Fruit fly (Drosophila melanogaster) whole organism, embryonic: ENCODE results near the gene DCP2.

ENCODE experiments used
- Aef1 ChIP-seq: fragments of 200-800 bp; sonication (Bioruptor generic); IDR thresholded peaks from 3 replicates; pipeline ENCODE4 v1.3.6; 2022; ENCODE audit warnings: missing biosample characterization, missing genetic modification characterization
- Blimp-1 ChIP-seq: fragments of 200-800 bp; sonication (Bioruptor generic); optimal IDR thresholded peaks from 3 replicates; lab custom pipeline; 2018; ENCODE audit warnings: missing biosample characterization, missing genetic modification characterization, mild to moderate bottlenecking, moderate library complexity, missing genetic modification reagents
- CG10209 ChIP-seq: fragments of 200-800 bp; sonication (Bioruptor generic); optimal IDR thresholded peaks from 3 replicates; lab custom pipeline; 2017; ENCODE audit warnings: missing biosample characterization, mild to moderate bottlenecking, missing genetic modification characterization, missing genetic modification reagents
- CG10543 ChIP-seq: fragments of 200-800 bp; sonication (Bioruptor generic); optimal IDR thresholded peaks from 3 replicates; lab custom pipeline; 2017; ENCODE audit warnings: missing biosample characterization, mild to moderate bottlenecking, missing genetic modification characterization, moderate library complexity
- CG11093 ChIP-seq: fragments of 200-800 bp; sonication (Bioruptor generic); IDR thresholded peaks from 3 replicates; pipeline ENCODE4 v1.3.6; 2022; ENCODE audit warnings: missing biosample characterization, missing genetic modification characterization
- CG12104 ChIP-seq: fragments of 200-800 bp; sonication (Bioruptor generic); optimal IDR thresholded peaks from 3 replicates; lab custom pipeline; 2016; ENCODE audit warnings: missing biosample characterization, missing genetic modification characterization
- CG12299 ChIP-seq: fragments of 200-800 bp; sonication (Bioruptor generic); optimal IDR thresholded peaks from 2 replicates; lab custom pipeline; 2018; ENCODE audit warnings: missing biosample characterization, mild to moderate bottlenecking, missing genetic modification characterization
- CG13775 ChIP-seq: fragments of 200-800 bp; sonication (Bioruptor generic); optimal IDR thresholded peaks from 3 replicates; lab custom pipeline; 2017; ENCODE audit warnings: missing biosample characterization, mild to moderate bottlenecking, missing genetic modification characterization
- CG13894 ChIP-seq: fragments of 200-800 bp; sonication (Bioruptor generic); optimal IDR thresholded peaks from 3 replicates; lab custom pipeline; 2018; ENCODE audit warnings: missing biosample characterization, mild to moderate bottlenecking, missing genetic modification characterization, moderate library complexity
- CG14667 ChIP-seq: fragments of 200-800 bp; sonication (Bioruptor generic); IDR thresholded peaks from 2 replicates; pipeline ENCODE4 v1.3.6; 2022; ENCODE audit warnings: missing biosample characterization, missing genetic modification characterization
- CG18262 ChIP-seq: fragments of 200-800 bp; optimal IDR thresholded peaks from 3 replicates; lab custom pipeline; 2019; ENCODE audit warnings: missing biosample characterization, mild to moderate bottlenecking, missing genetic modification characterization, moderate library complexity
- CG18476 ChIP-seq: fragments of 200-800 bp; sonication (Bioruptor generic); optimal IDR thresholded peaks from 2 replicates; lab custom pipeline; 2016; ENCODE audit warnings: missing biosample characterization, mild to moderate bottlenecking, missing genetic modification characterization
- CG2712 ChIP-seq: fragments of 200-800 bp; optimal IDR thresholded peaks from 3 replicates; lab custom pipeline; 2019; ENCODE audit warnings: missing biosample characterization, mild to moderate bottlenecking, missing genetic modification characterization, moderate library complexity
- CG30020 ChIP-seq: fragments of 200-800 bp; optimal IDR thresholded peaks from 2 replicates; lab custom pipeline; 2019; ENCODE audit warnings: missing biosample characterization, mild to moderate bottlenecking, missing genetic modification characterization, moderate library complexity
- CG31224 ChIP-seq: fragments of 200-800 bp; sonication (Bioruptor generic); IDR thresholded peaks from 2 replicates; pipeline ENCODE4 v1.3.6; 2022; ENCODE audit warnings: missing biosample characterization, missing genetic modification characterization
- CG3281 ChIP-seq: fragments of 200-800 bp; sonication (Bioruptor generic); optimal IDR thresholded peaks from 3 replicates; lab custom pipeline; 2017; ENCODE audit warnings: missing biosample characterization, mild to moderate bottlenecking, missing genetic modification characterization
- CG34376 ChIP-seq: fragments of 200-800 bp; sonication (Bioruptor generic); optimal IDR thresholded peaks from 2 replicates; lab custom pipeline; 2018; ENCODE audit warnings: missing biosample characterization, mild to moderate bottlenecking, missing genetic modification characterization
- CG34422 ChIP-seq: fragments of 200-800 bp; sonication (Bioruptor generic); IDR thresholded peaks from 3 replicates; pipeline ENCODE4 v1.3.6; 2022; ENCODE audit warnings: missing biosample characterization, missing genetic modification characterization
- CG3847 ChIP-seq: fragments of 200-800 bp; sonication (Bioruptor generic); IDR thresholded peaks from 2 replicates; pipeline ENCODE4 v1.3.6; 2022; ENCODE audit warnings: missing biosample characterization, missing genetic modification characterization
- CG6272 ChIP-seq: fragments of 200-800 bp; sonication (Bioruptor generic); IDR thresholded peaks from 2 replicates; pipeline ENCODE4 v1.3.6; 2022; ENCODE audit warnings: missing biosample characterization, missing genetic modification characterization
- CG6813 ChIP-seq: fragments of 200-800 bp; sonication (Bioruptor generic); optimal IDR thresholded peaks from 2 replicates; lab custom pipeline; 2017; ENCODE audit warnings: missing biosample characterization, missing genetic modification characterization, mild to moderate bottlenecking, moderate library complexity, missing genetic modification reagents
- CG8290 ChIP-seq, 3 experiments: fragments of 200-800 bp; sonication (Bioruptor generic); optimal IDR thresholded peaks; 2 replicates each; lab custom pipeline; 2016 to 2019; ENCODE audit warnings: missing biosample characterization in 3 of 3, missing genetic modification characterization in 3 of 3, mild to moderate bottlenecking in 2 of 3, moderate library complexity in 1 of 3
- E2f1 ChIP-seq: fragments of 200-800 bp; sonication (Bioruptor generic); IDR thresholded peaks from 2 replicates; pipeline ENCODE4 v1.3.6; 2022; ENCODE audit warnings: missing biosample characterization, missing genetic modification characterization
- Gsc ChIP-seq: fragments of 200-800 bp; sonication (Bioruptor generic); IDR thresholded peaks from 2 replicates; pipeline ENCODE4 v1.3.6; 2022; ENCODE audit warnings: missing biosample characterization, missing genetic modification characterization
- HLHmδ ChIP-seq: fragments of 200-800 bp; sonication (Bioruptor generic); optimal IDR thresholded peaks from 2 replicates; lab custom pipeline; 2018; ENCODE audit warnings: missing biosample characterization, mild to moderate bottlenecking, missing genetic modification characterization, moderate library complexity
- Max ChIP-seq: fragments of 200-800 bp; sonication (Bioruptor generic); optimal IDR thresholded peaks from 2 replicates; lab custom pipeline; 2016; ENCODE audit warnings: missing biosample characterization, mild to moderate bottlenecking, missing genetic modification characterization
- Opbp ChIP-seq: fragments of 200-800 bp; sonication (Bioruptor generic); IDR thresholded peaks from 3 replicates; pipeline ENCODE4 v1.3.6; 2022; ENCODE audit warnings: missing biosample characterization, missing genetic modification characterization; ENCODE audit not compliant: partially characterized antibody
- Ptx1 ChIP-seq: fragments of 200-800 bp; sonication (Bioruptor generic); IDR thresholded peaks from 2 replicates; pipeline ENCODE4 v1.3.6; 2022; ENCODE audit warnings: missing biosample characterization, missing genetic modification characterization
- Sox102F ChIP-seq: fragments of 200-800 bp; sonication (Bioruptor generic); optimal IDR thresholded peaks from 2 replicates; lab custom pipeline; 2018; ENCODE audit warnings: missing biosample characterization, mild to moderate bottlenecking, missing genetic modification characterization, moderate library complexity
- br ChIP-seq: fragments of >200 bp; optimal IDR thresholded peaks from 2 replicates; lab custom pipeline; 2017
- dimm ChIP-seq: fragments of 200-800 bp; sonication (Bioruptor generic); IDR thresholded peaks from 2 replicates; pipeline ENCODE4 v1.3.6; 2022; ENCODE audit warnings: missing biosample characterization, missing genetic modification characterization
- dmrt11E ChIP-seq: fragments of 200-800 bp; sonication (Bioruptor generic); optimal IDR thresholded peaks from 3 replicates; lab custom pipeline; 2018; ENCODE audit warnings: missing biosample characterization, mild to moderate bottlenecking, missing genetic modification characterization, moderate library complexity
- eyg ChIP-seq: fragments of 200-800 bp; sonication (Bioruptor generic); optimal IDR thresholded peaks from 3 replicates; lab custom pipeline; 2016; ENCODE audit warnings: missing biosample characterization, missing genetic modification characterization
- fd102C ChIP-seq: fragments of 200-800 bp; sonication (Bioruptor generic); optimal IDR thresholded peaks from 2 replicates; lab custom pipeline; 2018; ENCODE audit warnings: missing biosample characterization, mild to moderate bottlenecking, missing genetic modification characterization, moderate library complexity
- fru ChIP-seq: fragments of >200 bp; optimal IDR thresholded peaks from 2 replicates; lab custom pipeline; 2017
- grau ChIP-seq: fragments of 200-800 bp; optimal IDR thresholded peaks from 3 replicates; lab custom pipeline; 2019; ENCODE audit warnings: missing biosample characterization, mild to moderate bottlenecking, missing genetic modification characterization, moderate library complexity
- jing ChIP-seq: fragments of 200-800 bp; sonication (Bioruptor generic); optimal IDR thresholded peaks from 2 replicates; lab custom pipeline; 2018; ENCODE audit warnings: missing biosample characterization, mild to moderate bottlenecking, missing genetic modification characterization
- lilli ChIP-seq: fragments of 200-800 bp; sonication (Bioruptor generic); optimal IDR thresholded peaks from 3 replicates; lab custom pipeline; 2016; ENCODE audit warnings: missing biosample characterization, missing genetic modification characterization
- psq ChIP-seq: fragments of 200-800 bp; sonication (Bioruptor generic); optimal IDR thresholded peaks from 2 replicates; lab custom pipeline; 2017; ENCODE audit warnings: missing biosample characterization, missing genetic modification characterization
- ranshi ChIP-seq: fragments of 200-800 bp; sonication (Bioruptor generic); IDR thresholded peaks from 2 replicates; pipeline ENCODE4 v1.3.6; 2022; ENCODE audit warnings: missing biosample characterization, missing genetic modification characterization
- sd ChIP-seq: fragments of 200-800 bp; sonication (Bioruptor generic); optimal IDR thresholded peaks from 3 replicates; lab custom pipeline; 2018; ENCODE audit warnings: missing biosample characterization, mild to moderate bottlenecking, missing genetic modification characterization, moderate library complexity
- tx ChIP-seq: fragments of 200-800 bp; sonication (Bioruptor generic); optimal IDR thresholded peaks from 2 replicates; lab custom pipeline; 2016; ENCODE audit warnings: missing biosample characterization, missing genetic modification characterization
- usp ChIP-seq: fragments of >200 bp; optimal IDR thresholded peaks from 2 replicates; lab custom pipeline; 2017; ENCODE audit warnings: missing biosample characterization, missing genetic modification characterization

DCP2 gene

dm6 chr3L:15815353-15816142, 10.7 kb downstream of the DCP2 start (continued):
- TF ChIP-seq Aef1 (peak; percentile 46), CG3281 (GFP tag; lab: Kevin White, UChicago) (peak; percentile 77), lilli (GFP tag; lab: Kevin White, UChicago) (peak; percentile 54), CG8290 (GFP tag; optimal IDR thresholded peaks at IDR 0.05; lab: Kevin White, UChicago) (no peak), CG8290 (tag; optimal IDR thresholded peaks at IDR 0.05; lab: Kevin White, UChicago) (no peak), fru (lab: Kevin White, UChicago) (no peak), CG31224 (GFP tag; lab: Robert Waterston, UW) (peak; percentile 36; the same call in 1 of the 2 replicates), usp (no peak), CG13775 (peak; percentile 71), E2f1 (GFP tag; lab: Robert Waterston, UW) (peak; percentile 56; the same call in 1 of the 2 replicates), grau (tag; lab: Kevin White, UChicago) (peak; percentile 75), br (no peak), sd (tag; lab: Kevin White, UChicago) (peak; percentile 31), CG6272 (no peak), CG18476 (GFP tag; lab: Kevin White, UChicago) (peak; percentile 20), Ptx1 (GFP tag; lab: Robert Waterston, UW) (peak; percentile 68), CG12104 (peak; percentile 21), CG30020 (tag; lab: Kevin White, UChicago) (no peak), CG18262 (tag; lab: Kevin White, UChicago) (peak; percentile 73), CG3847 (0 out of 2 replicates have a peak, but pooled peaks have one; percentile 25), Blimp-1 (GFP tag; lab: Kevin White, UChicago) (peak; percentile 76), fd102C (GFP tag; lab: Kevin White, UChicago) (no peak), CG14667 (no peak; the same call in 1 of the 2 replicates), CG13894 (tag; lab: Kevin White, UChicago) (peak; percentile 80), CG34422 (GFP tag; lab: Robert Waterston, UW) (peak; percentile 39; the same call in 1 of the 3 replicates), CG10543 (GFP tag; lab: Kevin White, UChicago) (peak; percentile 59), CG2712 (tag; lab: Kevin White, UChicago) (peak; percentile 82), jing (GFP tag; lab: Kevin White, UChicago) (peak; percentile 16), CG12299 (tag; lab: Kevin White, UChicago) (peak; percentile 50), Sox102F (GFP tag; lab: Kevin White, UChicago) (peak; percentile 79), eyg (peak; percentile 18), dmrt11E (tag; lab: Kevin White, UChicago) (peak; percentile 75), HLHmδ (GFP tag; lab: Kevin White, UChicago) (no peak), CG10209 (GFP tag; lab: Kevin White, UChicago) (peak; percentile 73), ranshi (GFP tag; lab: Robert Waterston, UW) (peak; percentile 63; the same call in 1 of the 2 replicates), Gsc (GFP tag; lab: Robert Waterston, UW) (no peak), tx (peak; percentile 51), CG11093 (GFP tag; lab: Robert Waterston, UW) (no peak; the same call in 2 of the 3 replicates), psq (peak; percentile 80), Max (no peak), CG34376 (GFP tag; lab: Kevin White, UChicago) (peak; percentile 46), dimm (GFP tag; lab: Robert Waterston, UW) (no peak), CG6813 (peak; percentile 69), Opbp (GFP tag; lab: Robert Waterston, UW) (no peak)
